Worm (Caenorhabditis elegans): ENCODE data around the gene C10C5.7.

The C10C5.7 gene

ce11 chrIV:9367852-9368627, 16.9 kb upstream of the C10C5.7 start (continued):
- TF ChIP-seq dpl-1 (GFP tag; optimal IDR thresholded peaks at IDR 0.05) (peak; percentile 76), lag-1 (GFP tag; IDR thresholded peaks at IDR 0.05) (no peak), Y79H2A.3 (GFP tag; conservative IDR thresholded peaks at IDR 0.05) (no peak), B0035.1 (tag; optimal IDR thresholded peaks at IDR 0.05) (no peak), nfya-2 (GFP tag; IDR thresholded peaks at IDR 0.05) (no peak), zfh-2 (GFP tag; conservative IDR thresholded peaks at IDR 0.05) (no peak), lsl-1 (GFP tag; optimal IDR thresholded peaks at IDR 0.05) (peak; percentile 90), ceh-58 (GFP tag; IDR thresholded peaks at IDR 0.05) (no peak), zim-3 (tag; optimal IDR thresholded peaks at IDR 0.05) (no peak), Y56A3A.18 (GFP tag; IDR thresholded peaks at IDR 0.05) (no peak), D2030.7 (GFP tag; IDR thresholded peaks at IDR 0.05) (no peak; the same call in none of the 2 replicates), let-607 (tag; optimal IDR thresholded peaks at IDR 0.05) (no peak), dpff-1 (tag; optimal IDR thresholded peaks at IDR 0.05) (no peak), F37B4.10 (GFP tag; IDR thresholded peaks at IDR 0.05) (no peak), F39B2.1 (GFP tag; IDR thresholded peaks at IDR 0.05) (no peak), F52B5.7 (tag; optimal IDR thresholded peaks at IDR 0.05) (no peak), Y67H2A.10 (GFP tag; conservative IDR thresholded peaks at IDR 0.05) (no peak), F57A8.1 (GFP tag; optimal IDR thresholded peaks at IDR 0.05) (no peak), F57C9.4 (tag; optimal IDR thresholded peaks at IDR 0.05) (no peak), aptf-2 (GFP tag; conservative IDR thresholded peaks at IDR 0.05) (no peak), hlh-12 (tag; optimal IDR thresholded peaks at IDR 0.05) (no peak), atf-7 (tag; optimal IDR thresholded peaks at IDR 0.05) (no peak), lin-35 (GFP tag; optimal IDR thresholded peaks at IDR 0.05) (no peak), attf-3 (GFP tag; conservative IDR thresholded peaks at IDR 0.05) (no peak), die-1 (tag; optimal IDR thresholded peaks at IDR 0.05) (no peak), madf-6 (GFP tag; IDR thresholded peaks at IDR 0.05) (peak; percentile 96), unc-130 (GFP tag; optimal IDR thresholded peaks at IDR 0.05) (no peak), ztf-6 (GFP tag; IDR thresholded peaks at IDR 0.05) (no peak), hmg-20 (GFP tag; IDR thresholded peaks at IDR 0.05) (no peak), ztf-26 (tag; optimal IDR thresholded peaks at IDR 0.05) (no peak), Y53F4B.3 (GFP tag; IDR thresholded peaks at IDR 0.05) (no peak), rpc-1 (optimal IDR thresholded peaks at IDR 0.05) (no peak), rpc-1 (tag; optimal IDR thresholded peaks at IDR 0.05) (no peak), F22D6.2 (tag; optimal IDR thresholded peaks at IDR 0.05) (no peak), F55B11.4 (tag; optimal IDR thresholded peaks at IDR 0.05; ENCODE audit: borderline replicate concordance, insufficient read depth) (no peak), T07F8.4 (tag; optimal IDR thresholded peaks at IDR 0.05) (no peak), somi-1 (GFP tag; optimal IDR thresholded peaks at IDR 0.05) (no peak), nhr-90 (tag; optimal IDR thresholded peaks at IDR 0.05) (no peak), egrh-3 (GFP tag; IDR thresholded peaks at IDR 0.05) (no peak), ceh-79 (tag; optimal IDR thresholded peaks at IDR 0.05) (no peak), T26A5.8 (tag; optimal IDR thresholded peaks at IDR 0.05) (no peak), B0336.3 (GFP tag; IDR thresholded peaks at IDR 0.05) (no peak), bed-1 (GFP tag; IDR thresholded peaks at IDR 0.05) (no peak), tbx-9 (tag; optimal IDR thresholded peaks at IDR 0.05; ENCODE audit: borderline replicate concordance) (no peak), repo-1 (tag; optimal IDR thresholded peaks at IDR 0.05) (no peak), F33H1.4 (GFP tag; IDR thresholded peaks at IDR 0.05) (peak; percentile 90), ccch-3 (GFP tag; optimal IDR thresholded peaks at IDR 0.05) (no peak), lin-40 (tag; optimal IDR thresholded peaks at IDR 0.05) (peak; percentile 8), let-526 (GFP tag; IDR thresholded peaks at IDR 0.05) (no peak)
